Fruit fly (Drosophila melanogaster) whole organism, prepupa: ENCODE results near the gene Phb1.
A peak's percentile ranks its signal among the peaks of the same experiment; 100 is the strongest.

Source experiments
- Blimp-1 ChIP-seq: fragments of 200-800 bp; sonication (Bioruptor generic); optimal IDR thresholded peaks from 3 replicates; lab custom pipeline; 2017; ENCODE audit warnings: missing biosample characterization, missing genetic modification characterization, mild to moderate bottlenecking, moderate library complexity, missing genetic modification reagents
- CG10669 ChIP-seq: fragments of 200-800 bp; sonication (Bioruptor generic); optimal IDR thresholded peaks from 3 replicates; lab custom pipeline; 2018; ENCODE audit warnings: missing biosample characterization, mild to moderate bottlenecking, missing genetic modification characterization, moderate library complexity
- CG11294 ChIP-seq: fragments of 200-800 bp; sonication (Bioruptor generic); IDR thresholded peaks from 2 replicates; pipeline ENCODE4 v1.3.6; 2022; ENCODE audit warnings: missing biosample characterization, missing genetic modification characterization
- CG11762 ChIP-seq: fragments of 200-800 bp; sonication (Bioruptor generic); optimal IDR thresholded peaks from 3 replicates; lab custom pipeline; 2016; ENCODE audit warnings: missing biosample characterization, missing genetic modification characterization; ENCODE audit not compliant: insufficient read depth
- CG15336 ChIP-seq: fragments of 200-800 bp; sonication (Bioruptor generic); IDR thresholded peaks from 2 replicates; pipeline ENCODE4 v1.3.6; 2022; ENCODE audit warnings: missing biosample characterization, missing genetic modification characterization
- CG1621 ChIP-seq: fragments of 200-800 bp; sonication (Bioruptor generic); optimal IDR thresholded peaks from 3 replicates; lab custom pipeline; 2018; ENCODE audit warnings: missing biosample characterization, mild to moderate bottlenecking, missing genetic modification characterization
- CG16779 ChIP-seq: fragments of 200-800 bp; sonication (Bioruptor generic); optimal IDR thresholded peaks from 3 replicates; lab custom pipeline; 2017; ENCODE audit warnings: missing biosample characterization, mild to moderate bottlenecking, missing genetic modification characterization
- CG3032 ChIP-seq: fragments of 200-800 bp; optimal IDR thresholded peaks from 2 replicates; lab custom pipeline; 2019; ENCODE audit warnings: missing biosample characterization, mild to moderate bottlenecking, missing genetic modification characterization, moderate library complexity
- CG31627 ChIP-seq: fragments of 200-800 bp; sonication (Bioruptor generic); optimal IDR thresholded peaks from 3 replicates; lab custom pipeline; 2016; ENCODE audit warnings: missing biosample characterization, missing genetic modification characterization
- CG32006 ChIP-seq: fragments of 200-800 bp; sonication (Bioruptor generic); optimal IDR thresholded peaks from 3 replicates; lab custom pipeline; 2017; ENCODE audit warnings: missing biosample characterization, mild to moderate bottlenecking, missing genetic modification characterization
- CG34406 ChIP-seq: fragments of 200-800 bp; sonication (Bioruptor generic); optimal IDR thresholded peaks from 3 replicates; lab custom pipeline; 2016; ENCODE audit warnings: missing biosample characterization, missing genetic modification characterization
- CG6163 ChIP-seq: fragments of 200-800 bp; sonication (Bioruptor generic); IDR thresholded peaks from 3 replicates; pipeline ENCODE4 v1.3.6; 2022; ENCODE audit warnings: missing biosample characterization, missing genetic modification characterization
- CG6276 ChIP-seq: fragments of 200-800 bp; sonication (Bioruptor generic); optimal IDR thresholded peaks from 2 replicates; lab custom pipeline; 2017; ENCODE audit warnings: missing biosample characterization, mild to moderate bottlenecking, missing genetic modification characterization
- CG6808 ChIP-seq: fragments of 200-800 bp; sonication (Bioruptor generic); optimal IDR thresholded peaks from 3 replicates; lab custom pipeline; 2017; ENCODE audit warnings: missing biosample characterization, missing genetic modification characterization, mild to moderate bottlenecking, moderate library complexity, missing genetic modification reagents
- CG6854 ChIP-seq: fragments of 200-800 bp; sonication (Bioruptor generic); optimal IDR thresholded peaks from 2 replicates; lab custom pipeline; 2017; ENCODE audit warnings: missing biosample characterization, mild to moderate bottlenecking, missing genetic modification characterization
- CG7368 ChIP-seq: fragments of 200-800 bp; sonication (Bioruptor generic); optimal IDR thresholded peaks from 3 replicates; lab custom pipeline; 2016; ENCODE audit warnings: missing biosample characterization, missing genetic modification characterization
- CG8319 ChIP-seq: fragments of 200-800 bp; sonication (Bioruptor generic); optimal IDR thresholded peaks from 3 replicates; lab custom pipeline; 2016; ENCODE audit warnings: missing biosample characterization, missing genetic modification characterization
- CG8632 ChIP-seq: fragments of 200-800 bp; sonication (Bioruptor generic); optimal IDR thresholded peaks from 3 replicates; lab custom pipeline; 2016; ENCODE audit warnings: missing biosample characterization, missing genetic modification characterization
- CG9139 ChIP-seq: fragments of 200-800 bp; sonication (Bioruptor generic); optimal IDR thresholded peaks from 3 replicates; lab custom pipeline; 2017; ENCODE audit warnings: missing biosample characterization, mild to moderate bottlenecking, missing genetic modification characterization
- Eip75B ChIP-seq: fragments of 200-800 bp; sonication (Bioruptor generic); optimal IDR thresholded peaks from 3 replicates; lab custom pipeline; 2016; ENCODE audit warnings: missing biosample characterization, missing genetic modification characterization
- Eip78C ChIP-seq: fragments of 200-800 bp; sonication (Bioruptor generic); peaks from one replicate; lab custom pipeline; 2016; ENCODE audit warnings: missing biosample characterization, missing genetic modification characterization
- Eip93F ChIP-seq: fragments of 200-800 bp; sonication (Bioruptor generic); optimal IDR thresholded peaks from 2 replicates; lab custom pipeline; 2016; ENCODE audit warnings: missing biosample characterization, mild to moderate bottlenecking, missing genetic modification characterization
- Ets21C ChIP-seq: fragments of 200-800 bp; sonication (Bioruptor generic); optimal IDR thresholded peaks from 3 replicates; lab custom pipeline; 2016; ENCODE audit warnings: missing biosample characterization, missing genetic modification characterization
- Ets96B ChIP-seq: fragments of 200-800 bp; optimal IDR thresholded peaks from 2 replicates; lab custom pipeline; 2019; ENCODE audit warnings: missing biosample characterization, mild to moderate bottlenecking, missing genetic modification characterization, moderate library complexity
- Hr38 ChIP-seq: sonication (Bioruptor generic); optimal IDR thresholded peaks from 2 replicates; lab custom pipeline; 2016; ENCODE audit warnings: missing biosample characterization, missing genetic modification characterization
- Hr39 ChIP-seq: fragments of 200-800 bp; sonication (Bioruptor generic); optimal IDR thresholded peaks from 2 replicates; lab custom pipeline; 2016; ENCODE audit warnings: missing biosample characterization, missing genetic modification characterization
- Hr4 ChIP-seq: fragments of 200-800 bp; sonication (Bioruptor generic); optimal IDR thresholded peaks from 3 replicates; lab custom pipeline; 2016; ENCODE audit warnings: missing biosample characterization, missing genetic modification characterization
- Met ChIP-seq: fragments of 200-800 bp; sonication (Bioruptor generic); optimal IDR thresholded peaks from 3 replicates; lab custom pipeline; 2016; ENCODE audit warnings: missing biosample characterization, missing genetic modification characterization
- OdsH ChIP-seq: fragments of 200-800 bp; sonication (Bioruptor generic); optimal IDR thresholded peaks from 3 replicates; lab custom pipeline; 2016; ENCODE audit warnings: missing biosample characterization, missing genetic modification characterization
- Smox ChIP-seq: fragments of 200-800 bp; sonication (Bioruptor generic); optimal IDR thresholded peaks from 3 replicates; lab custom pipeline; 2016; ENCODE audit warnings: missing biosample characterization, missing genetic modification characterization
- Sox102F ChIP-seq: fragments of 200-800 bp; sonication (Bioruptor generic); optimal IDR thresholded peaks from 2 replicates; lab custom pipeline; 2016; ENCODE audit warnings: missing biosample characterization, mild to moderate bottlenecking, missing genetic modification characterization
- Sox14 ChIP-seq: fragments of 200-800 bp; sonication (Bioruptor generic); optimal IDR thresholded peaks from 3 replicates; lab custom pipeline; 2016; ENCODE audit warnings: missing biosample characterization, missing genetic modification characterization
- Sox15 ChIP-seq: fragments of 200-800 bp; sonication (Bioruptor generic); optimal IDR thresholded peaks from 3 replicates; lab custom pipeline; 2016; ENCODE audit warnings: missing biosample characterization, missing genetic modification characterization
- achi ChIP-seq: fragments of 200-800 bp; sonication (Bioruptor generic); optimal IDR thresholded peaks from 3 replicates; lab custom pipeline; 2016; ENCODE audit warnings: missing biosample characterization, missing genetic modification characterization
- acj6 ChIP-seq: fragments of 200-800 bp; sonication (Bioruptor generic); optimal IDR thresholded peaks from 3 replicates; lab custom pipeline; 2016; ENCODE audit warnings: missing biosample characterization, missing genetic modification characterization
- cyc ChIP-seq: fragments of 200-800 bp; sonication (Bioruptor generic); optimal IDR thresholded peaks from 3 replicates; lab custom pipeline; 2016; ENCODE audit warnings: missing biosample characterization, missing genetic modification characterization
- dac ChIP-seq: fragments of 200-800 bp; sonication (Bioruptor generic); optimal IDR thresholded peaks from 2 replicates; lab custom pipeline; 2017; ENCODE audit warnings: missing biosample characterization, mild to moderate bottlenecking, missing genetic modification characterization
- dsx ChIP-seq: fragments of 200-800 bp; optimal IDR thresholded peaks from 3 replicates; lab custom pipeline; 2019; ENCODE audit warnings: missing biosample characterization, mild to moderate bottlenecking, missing genetic modification characterization, moderate library complexity; ENCODE audit not compliant: poor library complexity, severe bottlenecking
- eg ChIP-seq: fragments of 200-800 bp; sonication (Bioruptor generic); IDR thresholded peaks from 3 replicates; pipeline ENCODE4 v1.3.6; 2022; ENCODE audit warnings: missing biosample characterization, missing genetic modification characterization
- fkh ChIP-seq: fragments of 200-800 bp; sonication (Bioruptor generic); optimal IDR thresholded peaks from 3 replicates; lab custom pipeline; 2017; ENCODE audit warnings: missing biosample characterization, mild to moderate bottlenecking, missing genetic modification characterization, moderate library complexity
- net ChIP-seq: fragments of 200-800 bp; sonication (Bioruptor generic); optimal IDR thresholded peaks from 3 replicates; lab custom pipeline; 2016; ENCODE audit warnings: missing biosample characterization, missing genetic modification characterization
- salr ChIP-seq, 2 experiments: fragments of 200-800 bp; sonication (Bioruptor generic); optimal IDR thresholded peaks; 3 replicates each; lab custom pipeline; 2016 to 2018; ENCODE audit warnings: missing biosample characterization in 2 of 2, missing genetic modification characterization in 2 of 2, mild to moderate bottlenecking in 1 of 2
- spab ChIP-seq: fragments of 200-800 bp; sonication (Bioruptor generic); optimal IDR thresholded peaks from 2 replicates; lab custom pipeline; 2017; ENCODE audit warnings: missing biosample characterization, mild to moderate bottlenecking, missing genetic modification characterization, missing genetic modification reagents
- svp ChIP-seq: fragments of 200-800 bp; sonication (Bioruptor generic); peaks from one replicate; lab custom pipeline; 2016; ENCODE audit warnings: missing biosample characterization, missing genetic modification characterization
- topi ChIP-seq: fragments of 200-800 bp; sonication (Bioruptor generic); optimal IDR thresholded peaks from 3 replicates; lab custom pipeline; 2016; ENCODE audit warnings: missing biosample characterization, missing genetic modification characterization
- vri ChIP-seq: fragments of 200-800 bp; sonication (Bioruptor generic); optimal IDR thresholded peaks from 3 replicates; lab custom pipeline; 2016; ENCODE audit warnings: missing biosample characterization, mild to moderate bottlenecking, missing genetic modification characterization

The Phb1 gene

DNA sequence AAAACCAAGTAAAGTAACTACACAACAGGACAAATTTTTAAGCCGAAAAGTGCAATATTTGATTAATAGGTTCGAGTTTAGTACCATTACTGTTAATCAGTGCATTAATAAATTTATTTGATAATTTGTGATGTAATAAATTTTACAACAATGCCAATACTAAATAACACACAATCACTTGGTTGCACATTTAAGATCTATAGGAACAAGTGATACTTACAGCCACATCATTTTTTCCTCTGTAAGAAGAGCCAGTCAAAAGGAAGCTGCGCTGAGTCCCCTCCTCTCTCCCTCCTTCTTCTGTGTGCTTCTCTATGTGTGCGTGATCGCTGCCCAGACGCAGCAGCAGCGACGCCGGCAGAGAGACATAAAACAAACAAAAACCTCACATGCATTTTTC is 13.1 kb upstream of the Phb1 start (continued):
- TF ChIP-seq CG11294 (GFP tag; lab: Robert Waterston, UW) = no peak
- TF ChIP-seq CG8319 (GFP tag; lab: Kevin White, UChicago) = peak; percentile 91
- TF ChIP-seq Sox102F (GFP tag; lab: Kevin White, UChicago) = peak; percentile 91
- TF ChIP-seq Hr38 (GFP tag; lab: Kevin White, UChicago) = no peak
- TF ChIP-seq vri = peak; percentile 88
- TF ChIP-seq Smox (GFP tag; lab: Kevin White, UChicago) = peak; percentile 93
- TF ChIP-seq CG6276 (GFP tag; lab: Kevin White, UChicago) = peak; percentile 47
- peak; percentile 88 for TF ChIP-seq Eip75B
- peak; percentile 87 for TF ChIP-seq net (GFP tag; lab: Kevin White, UChicago)
- TF ChIP-seq spab (GFP tag; lab: Kevin White, UChicago) = peak; percentile 96
- TF ChIP-seq Blimp-1 = peak; percentile 67
- peak; percentile 49; the same call in 2 of the 3 replicates for TF ChIP-seq eg (GFP tag; lab: Robert Waterston, UW)
- peak; percentile 68 for TF ChIP-seq Hr4
- TF ChIP-seq topi = peak; percentile 94
- TF ChIP-seq CG7368 (GFP tag; lab: Kevin White, UChicago) = peak; percentile 90
- peak; percentile 87 for TF ChIP-seq CG6163 (GFP tag; lab: Robert Waterston, UW)
- peak; percentile 88 to 90 for TF ChIP-seq salr (GFP tag; optimal IDR thresholded peaks at IDR 0.05; lab: Kevin White, UChicago)
- TF ChIP-seq, all 60 proteins: peak for 57

DNA sequence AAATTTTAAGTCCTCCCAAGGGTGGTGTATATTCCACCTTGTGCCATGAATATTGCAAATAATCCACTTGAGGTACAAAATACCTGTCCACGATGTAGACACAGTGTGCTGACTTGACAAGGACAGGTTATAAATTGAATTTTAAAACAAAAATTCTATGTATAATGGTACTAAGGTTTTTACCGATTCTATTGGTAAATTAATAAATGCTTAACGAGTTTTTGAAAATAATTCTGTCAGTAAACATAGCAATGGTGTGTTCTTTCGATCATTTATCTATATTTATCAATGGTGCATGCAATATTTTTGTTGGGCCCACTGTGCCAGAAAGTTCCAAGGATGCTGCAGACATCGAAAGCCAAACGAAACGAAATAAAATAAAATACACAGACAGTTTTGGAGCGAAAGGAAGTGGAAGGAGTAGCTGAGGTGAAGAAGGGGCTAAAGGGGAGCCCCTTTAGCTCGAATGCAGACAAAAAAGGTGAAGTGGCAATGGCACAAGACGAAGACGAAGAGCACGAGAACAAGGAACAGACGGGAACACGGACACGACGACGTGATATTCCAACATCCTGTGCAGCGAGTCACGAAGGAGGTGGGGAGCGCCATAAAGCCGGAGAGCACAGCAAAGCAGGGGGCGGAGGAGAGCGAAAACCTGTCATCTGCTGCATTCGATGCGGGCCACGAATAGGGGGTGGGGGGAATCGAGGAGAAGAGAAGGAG is 12.4 kb upstream of the Phb1 start:
- TF ChIP-seq Eip93F (GFP tag; lab: Kevin White, UChicago) = peak; percentile 50
- peak; percentile 83 for TF ChIP-seq Hr39 (GFP tag; lab: Kevin White, UChicago)
- TF ChIP-seq Hr38 (GFP tag; lab: Kevin White, UChicago) = no peak
- peak; percentile 81 for TF ChIP-seq vri
- peak; percentile 85 for TF ChIP-seq CG8632
- TF ChIP-seq spab (GFP tag; lab: Kevin White, UChicago) = peak; percentile 74
- peak; percentile 88 for TF ChIP-seq CG31627 (GFP tag; lab: Kevin White, UChicago)
- peak; percentile 88 for TF ChIP-seq Smox (GFP tag; lab: Kevin White, UChicago)
- TF ChIP-seq eg (GFP tag; lab: Robert Waterston, UW) = no peak
- TF ChIP-seq Blimp-1 = no peak
- peak; percentile 76 for TF ChIP-seq dsx
- peak; percentile 86 for TF ChIP-seq achi (GFP tag; lab: Kevin White, UChicago)
- peak; percentile 85 for TF ChIP-seq Sox14 (GFP tag; lab: Kevin White, UChicago)
- TF ChIP-seq CG11762 (GFP tag; lab: Kevin White, UChicago) = peak; percentile 75
- peak; percentile 61 for TF ChIP-seq CG7368 (GFP tag; lab: Kevin White, UChicago)
- TF ChIP-seq CG9139 (GFP tag; lab: Kevin White, UChicago) = peak; percentile 41
- peak; percentile 94 for TF ChIP-seq Ets96B (tag; lab: Kevin White, UChicago)
- TF ChIP-seq CG6808 (GFP tag; lab: Kevin White, UChicago) = peak; percentile 81
- peak; percentile 83 for TF ChIP-seq CG34406
- TF ChIP-seq acj6 (GFP tag; lab: Kevin White, UChicago) = peak; percentile 82
- peak; percentile 81 for TF ChIP-seq Eip75B
- TF ChIP-seq CG8319 (GFP tag; lab: Kevin White, UChicago) = peak; percentile 55
- peak; percentile 62 to 84 for TF ChIP-seq salr (GFP tag; optimal IDR thresholded peaks at IDR 0.05; lab: Kevin White, UChicago)
- TF ChIP-seq CG1621 = peak; percentile 80
- TF ChIP-seq net (GFP tag; lab: Kevin White, UChicago) = peak; percentile 64
- TF ChIP-seq Eip78C (GFP tag; lab: Kevin White, UChicago) = peak; percentile 96
- TF ChIP-seq Met = peak; percentile 91
- TF ChIP-seq CG10669 = peak; percentile 87
- no peak for TF ChIP-seq dac
- TF ChIP-seq Ets21C = peak; percentile 80
- TF ChIP-seq CG6276 (GFP tag; lab: Kevin White, UChicago) = no peak
- peak; percentile 57 for TF ChIP-seq Hr4
- TF ChIP-seq CG15336 (GFP tag; lab: Robert Waterston, UW) = no peak
- TF ChIP-seq CG16779 (tag; lab: Kevin White, UChicago) = peak; percentile 71
- peak; percentile 83 for TF ChIP-seq CG3032 (tag; lab: Kevin White, UChicago)
- no peak for TF ChIP-seq CG6854
- TF ChIP-seq CG32006 (GFP tag; lab: Kevin White, UChicago) = peak; percentile 54
- TF ChIP-seq Sox102F (GFP tag; lab: Kevin White, UChicago) = peak; percentile 90
- TF ChIP-seq fkh (GFP tag; lab: Kevin White, UChicago) = no peak
- TF ChIP-seq OdsH = peak; percentile 83
- peak; percentile 92 for TF ChIP-seq svp (GFP tag; lab: Kevin White, UChicago)
- TF ChIP-seq cyc (GFP tag; lab: Kevin White, UChicago) = peak; percentile 84
- peak; percentile 65 for TF ChIP-seq Sox15
